Worm (Caenorhabditis elegans) whole organism, young adult: Measurements from ENCODE around the gene cnc-9.

ENCODE experiments used
- B0261.1 ChIP-seq: sonication (generic microtip); optimal IDR thresholded peaks from 2 replicates; lab custom pipeline; 2016; ENCODE audit warnings: mild to moderate bottlenecking, missing genetic modification characterization, moderate library complexity, missing compliant biosample characterization
- B0336.3 ChIP-seq: fragments of 200-800 bp; sonication (Bioruptor generic); IDR thresholded peaks from 2 replicates; pipeline ENCODE4 v1.3.6; 2022; ENCODE audit warnings: missing genetic modification characterization, missing compliant biosample characterization
- K12H6.12 ChIP-seq: fragments of 200-800 bp; sonication (Bioruptor generic); optimal IDR thresholded peaks from 2 replicates; lab custom pipeline; 2018; ENCODE audit warnings: mild to moderate bottlenecking, missing genetic modification characterization, missing compliant biosample characterization
- Y79H2A.3 ChIP-seq: fragments of 200-800 bp; sonication (Bioruptor generic); conservative IDR thresholded peaks from 2 replicates; pipeline ENCODE4 v1.3.6; 2022; ENCODE audit warnings: missing genetic modification reagents, missing genetic modification characterization, missing compliant biosample characterization
- ama-1 ChIP-seq, 3 experiments: fragments of 150-350 bp in 1 of 3; sonication (generic microtip) in 2 of 3; optimal IDR thresholded peaks; 2 replicates each; lab custom pipeline; 2014 to 2018; ENCODE audit warnings: missing biosample characterization in 2 of 3, missing genetic modification characterization in 2 of 3, missing genetic modification reagents in 2 of 3
- aptf-2 ChIP-seq: fragments of 200-800 bp; sonication (Bioruptor generic); conservative IDR thresholded peaks from 2 replicates; pipeline ENCODE4 v1.3.6; 2022; ENCODE audit warnings: missing genetic modification reagents, missing genetic modification characterization, missing compliant biosample characterization
- atf-7 ChIP-seq: sonication (generic microtip); optimal IDR thresholded peaks from 2 replicates; lab custom pipeline; 2017; ENCODE audit warnings: mild to moderate bottlenecking, missing genetic modification characterization, missing compliant biosample characterization
- attf-5 ChIP-seq: fragments of 200-800 bp; sonication (Bioruptor generic); optimal IDR thresholded peaks from 2 replicates; lab custom pipeline; 2018; ENCODE audit warnings: mild to moderate bottlenecking, missing genetic modification characterization, missing compliant biosample characterization
- bed-2 ChIP-seq: fragments of 200-800 bp; sonication (Bioruptor generic); IDR thresholded peaks from 2 replicates; pipeline ENCODE4 v1.3.6; 2022; ENCODE audit warnings: missing genetic modification reagents, missing genetic modification characterization, missing compliant biosample characterization
- cebp-1 ChIP-seq, 2 experiments: fragments of 200-800 bp in 1 of 2; sonication (Bioruptor generic) in 1 of 2; sonication (generic microtip) in 1 of 2; IDR thresholded peaks in 1 of 2; optimal IDR thresholded peaks in 1 of 2; 2 replicates each; pipeline versions ENCODE4 v1.3.6 to Lab custom; 2017 to 2022; ENCODE audit warnings: missing compliant biosample characterization in 2 of 2, missing genetic modification characterization in 2 of 2, mild to moderate bottlenecking in 1 of 2, missing genetic modification reagents in 1 of 2, moderate library complexity in 1 of 2
- cebp-2 ChIP-seq: fragments of 200-800 bp; sonication (Bioruptor generic); IDR thresholded peaks from 2 replicates; pipeline ENCODE4 v1.3.6; 2022; ENCODE audit warnings: missing genetic modification characterization, missing compliant biosample characterization
- ceh-91 ChIP-seq: fragments of 200-800 bp; sonication (Bioruptor generic); IDR thresholded peaks from 2 replicates; pipeline ENCODE4 v1.3.6; 2022; ENCODE audit warnings: missing genetic modification reagents, missing genetic modification characterization, missing compliant biosample characterization
- chd-7 ChIP-seq: sonication (generic microtip); optimal IDR thresholded peaks from 2 replicates; lab custom pipeline; 2016; ENCODE audit warnings: mild to moderate bottlenecking, missing genetic modification characterization, moderate library complexity, missing compliant biosample characterization
- die-1 ChIP-seq: sonication (generic microtip); optimal IDR thresholded peaks from 2 replicates; lab custom pipeline; 2016; ENCODE audit warnings: missing genotype, mild to moderate bottlenecking, missing genetic modification characterization, missing compliant biosample characterization
- egrh-3 ChIP-seq: fragments of 200-800 bp; sonication (Bioruptor generic); IDR thresholded peaks from 2 replicates; pipeline ENCODE4 v1.3.6; 2022; ENCODE audit warnings: missing genetic modification reagents, missing genetic modification characterization, missing compliant biosample characterization
- ekl-4 ChIP-seq: fragments of 200-800 bp; sonication (Bioruptor generic); IDR thresholded peaks from 2 replicates; pipeline ENCODE4 v1.3.6; 2022; ENCODE audit warnings: missing genetic modification reagents, missing genetic modification characterization, missing compliant biosample characterization
- fkh-3 ChIP-seq: sonication (generic microtip); optimal IDR thresholded peaks from 2 replicates; lab custom pipeline; 2016; ENCODE audit warnings: mild to moderate bottlenecking, missing genetic modification characterization, missing compliant biosample characterization
- gei-17 ChIP-seq: fragments of 200-800 bp; sonication (Bioruptor generic); optimal IDR thresholded peaks from 2 replicates; lab custom pipeline; 2018; ENCODE audit warnings: mild to moderate bottlenecking, missing genetic modification characterization, missing compliant biosample characterization
- him-1 ChIP-seq: sonication (generic microtip); optimal IDR thresholded peaks from 2 replicates; lab custom pipeline; 2016; ENCODE audit warnings: missing genotype, missing genetic modification reagents, missing genetic modification characterization, missing compliant biosample characterization
- hsf-1 ChIP-seq: fragments of 200-800 bp; sonication (Bioruptor generic); IDR thresholded peaks from 2 replicates; pipeline ENCODE4 v1.3.6; 2022; ENCODE audit warnings: missing genetic modification reagents, missing genetic modification characterization, missing compliant biosample characterization
- lag-1 ChIP-seq: fragments of 200-800 bp; sonication (Bioruptor generic); IDR thresholded peaks from 2 replicates; pipeline ENCODE4 v1.3.6; 2022; ENCODE audit warnings: missing genetic modification reagents, missing genetic modification characterization, missing compliant biosample characterization
- lsy-27 ChIP-seq: sonication (generic microtip); optimal IDR thresholded peaks from 2 replicates; lab custom pipeline; 2017; ENCODE audit warnings: missing genetic modification characterization, mild to moderate bottlenecking, missing compliant biosample characterization, antibody characterized with exemption, missing genotype, borderline replicate concordance; ENCODE audit not compliant: insufficient read depth
- madf-3 ChIP-seq: fragments of 200-800 bp; sonication (Bioruptor generic); IDR thresholded peaks from 2 replicates; pipeline ENCODE4 v1.3.6; 2022; ENCODE audit warnings: missing genetic modification reagents, missing genetic modification characterization, missing compliant biosample characterization
- nfya-2 ChIP-seq: fragments of 200-800 bp; sonication (Bioruptor generic); IDR thresholded peaks from 2 replicates; pipeline ENCODE4 v1.3.6; 2022; ENCODE audit warnings: missing genetic modification reagents, missing genetic modification characterization, missing compliant biosample characterization
- nhr-27 ChIP-seq: fragments of 200-800 bp; sonication (Bioruptor generic); optimal IDR thresholded peaks from 2 replicates; lab custom pipeline; 2018; ENCODE audit warnings: mild to moderate bottlenecking, missing genetic modification characterization, moderate library complexity, missing compliant biosample characterization
- nhr-90 ChIP-seq: sonication (generic microtip); optimal IDR thresholded peaks from 2 replicates; lab custom pipeline; 2016; ENCODE audit warnings: missing genotype, mild to moderate bottlenecking, missing genetic modification characterization, missing compliant biosample characterization
- snpc-3.4 ChIP-seq: sonication (generic microtip); optimal IDR thresholded peaks from 2 replicates; lab custom pipeline; 2017; ENCODE audit warnings: missing genetic modification characterization, mild to moderate bottlenecking, missing compliant biosample characterization, antibody characterized with exemption, moderate library complexity, missing genotype, missing genetic modification reagents
- snpc-4 ChIP-seq, 5 experiments: fragments of 150-350 bp in 1 of 5; sonication (generic microtip) in 4 of 5; optimal IDR thresholded peaks; 2 replicates each; lab custom pipeline; 2014 to 2018; ENCODE audit warnings: missing genetic modification characterization in 5 of 5, missing biosample characterization in 3 of 5, antibody characterized with exemption in 2 of 5, mild to moderate bottlenecking in 2 of 5, missing compliant biosample characterization in 2 of 5, missing genotype in 2 of 5, moderate library complexity in 2 of 5, missing genetic modification reagents in 1 of 5
- ztf-22 ChIP-seq: fragments of 200-800 bp; sonication (Bioruptor generic); optimal IDR thresholded peaks from 2 replicates; lab custom pipeline; 2018; ENCODE audit warnings: mild to moderate bottlenecking, missing genetic modification characterization, moderate library complexity, missing compliant biosample characterization
- ztf-26 ChIP-seq: sonication (generic microtip); optimal IDR thresholded peaks from 2 replicates; lab custom pipeline; 2017; ENCODE audit warnings: missing genetic modification characterization, missing compliant biosample characterization
- ztf-28 ChIP-seq: fragments of 200-800 bp; sonication (Bioruptor generic); IDR thresholded peaks from 2 replicates; pipeline ENCODE4 v1.3.6; 2022; ENCODE audit warnings: missing genetic modification reagents, missing genetic modification characterization, missing compliant biosample characterization

cnc-9 gene

DNA sequence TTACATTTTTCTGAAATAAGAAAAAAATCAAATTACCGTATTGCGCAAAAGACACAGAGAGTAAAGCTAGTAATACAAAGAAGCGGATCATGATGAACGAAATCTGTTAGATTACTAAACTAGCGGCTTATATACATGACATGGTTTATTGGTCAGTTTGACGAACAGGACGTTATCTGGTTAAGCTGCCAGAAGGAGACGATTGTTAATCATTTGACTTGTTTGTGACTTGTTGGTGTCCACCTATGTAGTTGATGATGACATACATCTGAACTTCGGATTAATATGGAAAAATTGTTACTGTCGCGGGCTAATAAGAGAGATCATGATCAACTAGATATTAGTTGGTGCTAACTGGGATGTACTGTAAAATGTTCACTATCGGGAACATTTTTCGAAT, at the start of gene cnc-9:
TSS of gene cnc-9 (minus strand) at position 101 of the 400 bp plus-strand sequence.
- TF ChIP-seq ceh-91 (no peak), lag-1 (GFP tag; lab: Robert Waterston, UW) (no peak), atf-7 (tag; lab: Kevin White, UChicago) (no peak), nhr-27 (tag; lab: Kevin White, UChicago) (no peak), aptf-2 (GFP tag; lab: Robert Waterston, UW) (no peak), B0261.1 (tag; lab: Kevin White, UChicago) (no peak), nfya-2 (GFP tag; lab: Robert Waterston, UW) (no peak), madf-3 (no peak), Y79H2A.3 (GFP tag; lab: Robert Waterston, UW) (no peak), die-1 (no peak), lsy-27 (tag; lab: Kevin White, UChicago) (no peak), nhr-90 (no peak), attf-5 (GFP tag; lab: Kevin White, UChicago) (no peak), ztf-26 (tag; lab: Kevin White, UChicago) (no peak), fkh-3 (no peak)

DNA sequence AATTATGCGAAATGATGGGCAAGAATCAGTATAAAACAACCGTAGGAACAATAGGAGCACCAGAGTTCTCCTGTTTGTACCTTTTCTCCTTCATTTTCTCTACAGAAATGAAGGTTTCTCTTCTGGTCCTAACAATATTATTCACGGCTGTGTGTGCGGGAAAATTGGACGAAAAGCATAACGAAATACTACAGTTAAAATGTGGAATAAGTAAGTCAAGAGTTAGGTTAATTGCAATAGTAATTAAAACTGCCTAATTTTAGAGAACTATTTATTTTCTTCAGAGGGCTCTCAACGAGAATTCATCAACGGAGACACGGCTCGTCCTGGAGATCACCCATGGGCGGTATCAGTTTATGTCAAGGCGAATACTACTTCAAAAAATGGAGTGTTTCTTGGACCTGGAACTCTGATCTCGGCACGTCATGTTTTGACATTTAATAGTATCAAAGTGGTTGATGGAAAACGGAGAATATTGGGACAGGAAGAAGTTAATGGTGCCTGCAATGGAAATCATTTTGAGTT, 49.4 kb upstream of the cnc-9 start, which contains the start of gene try-12:
TSS of gene try-12 (plus strand) at position 51 of the 525 bp plus-strand sequence.
- no peak for TF ChIP-seq ekl-4 (GFP tag; lab: Robert Waterston, UW)
- TF ChIP-seq snpc-3.4 = no peak
- no peak for TF ChIP-seq K12H6.12 (tag; lab: Kevin White, UChicago)
- TF ChIP-seq ama-1 (optimal IDR thresholded peaks at IDR 0.05; lab: Kevin White, UChicago) = no peak
- no peak for TF ChIP-seq ama-1 (GFP tag; optimal IDR thresholded peaks at IDR 0.05; lab: Kevin White, UChicago)
- TF ChIP-seq cebp-2 (GFP tag; lab: Robert Waterston, UW) = no peak
- no peak for TF ChIP-seq him-1 (tag; lab: Kevin White, UChicago)
- no peak for TF ChIP-seq snpc-4 (GFP tag; optimal IDR thresholded peaks at IDR 0.05; lab: Kevin White, UChicago)
- no peak for TF ChIP-seq snpc-4 (tag; optimal IDR thresholded peaks at IDR 0.05; lab: Kevin White, UChicago)
- TF ChIP-seq chd-7 = no peak
- TF ChIP-seq hsf-1 (GFP tag; lab: Robert Waterston, UW) = no peak
- no peak for TF ChIP-seq ztf-22 (GFP tag; lab: Kevin White, UChicago)
- no peak for TF ChIP-seq bed-2 (GFP tag; lab: Robert Waterston, UW)
- no peak for TF ChIP-seq gei-17
- no peak for TF ChIP-seq ztf-28

DNA sequence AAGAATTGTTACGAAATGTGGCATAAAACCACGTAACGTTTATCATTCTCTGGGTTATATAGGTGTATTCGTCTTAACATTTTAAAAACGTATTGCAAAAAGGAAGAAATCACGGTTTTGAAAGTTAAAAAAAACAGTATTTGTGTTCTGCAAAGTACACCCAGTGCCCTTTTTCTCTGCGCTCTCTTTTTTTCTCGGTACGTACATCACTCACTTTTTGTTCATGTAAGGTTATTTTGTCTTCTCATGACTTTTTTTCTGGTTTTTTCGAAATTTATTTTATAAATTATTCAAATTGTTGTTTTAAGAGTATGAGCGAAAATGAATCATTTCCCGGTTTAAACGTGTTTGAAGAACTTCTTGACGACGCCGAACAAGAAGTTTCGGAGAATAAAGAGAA, 47.0 kb upstream of the cnc-9 start, which contains the start of gene F25E5.5:
TSS of gene F25E5.5 (plus strand) at position 301 of the 400 bp plus-strand sequence.
- TF ChIP-seq B0336.3 (GFP tag; lab: Robert Waterston, UW) = no peak
- TF ChIP-seq cebp-1 (GFP tag; IDR thresholded peaks at IDR 0.05; lab: Robert Waterston, UW) = no peak
- peak; percentile 4 for TF ChIP-seq cebp-1 (tag; optimal IDR thresholded peaks at IDR 0.05; lab: Kevin White, UChicago)
- TF ChIP-seq, all 124 proteins: peak for 1

DNA sequence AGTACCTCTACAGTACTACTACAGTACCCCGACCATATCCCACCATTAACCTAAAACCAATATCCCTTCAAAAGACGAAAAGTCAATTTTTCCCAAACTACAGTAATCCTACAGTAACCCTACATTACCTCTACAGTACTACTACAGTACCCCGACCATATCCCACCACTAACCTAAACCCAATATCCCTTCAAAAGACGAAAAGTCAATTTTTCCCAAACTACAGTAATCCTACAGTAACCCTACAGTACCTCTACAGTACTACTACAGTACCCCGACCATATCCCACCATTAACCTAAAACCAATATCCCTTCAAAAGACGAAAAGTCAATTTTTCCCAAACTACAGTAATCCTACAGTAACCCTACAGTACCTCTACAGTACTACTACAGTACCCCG, 44.3 kb upstream of the cnc-9 start, which contains the start of gene nhr-141:
TSS of gene nhr-141 (plus strand) at position 331 of the 400 bp plus-strand sequence.
- TF ChIP-seq madf-3 (peak; percentile 65; the same call in 1 of the 2 replicates), egrh-3 (GFP tag; lab: Robert Waterston, UW) (peak; percentile 55)
- TF ChIP-seq, all 124 proteins: peak for 2; not testable (repeated sequence) for 122
